Worm (Caenorhabditis elegans) whole organism, midembryonic: ENCODE results near the gene swan-2.

Experiments
- T22C8.4 ChIP-seq: fragments of 200-800 bp; sonication (Bioruptor generic); IDR thresholded peaks from 2 replicates; pipeline ENCODE4 v1.3.6; 2022; ENCODE audit warnings: missing genetic modification characterization, missing compliant biosample characterization
- cog-1 ChIP-seq: sonication (generic microtip); optimal IDR thresholded peaks from 2 replicates; lab custom pipeline; 2016; ENCODE audit warnings: missing genetic modification characterization, missing compliant biosample characterization
- flt-1 ChIP-seq: fragments of 200-800 bp; sonication (Bioruptor generic); IDR thresholded peaks from 2 replicates; pipeline ENCODE4 v1.3.6; 2022; ENCODE audit warnings: missing genetic modification characterization, missing compliant biosample characterization
- klf-2 ChIP-seq: fragments of 200-800 bp; sonication (Bioruptor generic); conservative IDR thresholded peaks from 2 replicates; pipeline ENCODE4 v1.3.6; 2022; ENCODE audit warnings: missing genetic modification reagents, missing genetic modification characterization, missing compliant biosample characterization
- med-1 ChIP-seq: sonication (generic microtip); optimal IDR thresholded peaks from 2 replicates; lab custom pipeline; 2017; ENCODE audit warnings: missing genetic modification characterization, mild to moderate bottlenecking, missing compliant biosample characterization, antibody characterized with exemption, missing genetic modification reagents; ENCODE audit not compliant: insufficient read depth
- ref-1 ChIP-seq: fragments of 200-800 bp; sonication (Bioruptor generic); conservative IDR thresholded peaks from 2 replicates; pipeline ENCODE4 v1.3.6; 2022; ENCODE audit warnings: missing genetic modification reagents, missing genetic modification characterization, missing compliant biosample characterization
- tab-1 ChIP-seq: fragments of 200-800 bp; sonication (Bioruptor generic); IDR thresholded peaks from 2 replicates; pipeline ENCODE4 v1.3.6; 2022; ENCODE audit warnings: missing genetic modification characterization, missing compliant biosample characterization

DNA sequence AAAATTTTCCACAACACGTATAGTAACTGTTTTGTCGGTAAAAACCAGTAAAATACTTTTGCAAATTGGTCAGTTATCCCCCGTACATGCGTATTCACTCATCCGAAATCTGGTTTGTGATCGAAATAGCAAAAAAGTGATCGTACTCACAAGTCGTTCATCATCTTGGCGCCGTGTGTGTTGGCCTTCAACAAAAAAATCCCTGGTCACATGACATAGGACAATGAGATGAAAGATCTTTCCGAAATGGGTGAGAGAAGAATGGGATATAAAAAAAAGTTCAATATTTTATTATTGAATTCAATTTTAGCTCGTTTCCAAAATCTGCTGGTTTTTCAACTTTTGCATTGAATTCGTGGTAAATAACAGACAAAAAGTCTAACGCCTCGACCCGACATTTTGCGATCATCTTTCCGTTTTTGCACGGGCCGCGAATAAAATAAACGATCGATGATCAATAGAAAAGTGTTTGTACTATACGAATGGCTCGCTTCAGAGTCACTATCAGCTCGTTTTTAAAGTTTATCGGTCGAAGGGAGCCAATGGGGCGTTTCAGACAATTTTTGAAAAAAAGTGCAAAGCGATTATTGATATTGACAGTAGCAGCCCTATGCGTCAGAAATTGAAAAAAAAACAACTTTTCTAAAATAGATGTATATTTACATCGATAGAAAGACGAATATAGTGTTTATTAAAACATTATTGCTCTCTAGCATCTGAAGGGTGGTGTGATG is 16.0 kb downstream of the swan-2 start:
- TF ChIP-seq med-1 (GFP tag; lab: Kevin White, UChicago) (no peak), cog-1 (tag; lab: Kevin White, UChicago) (no peak), T22C8.4 (no peak), klf-2 (no peak), flt-1 (GFP tag; lab: Robert Waterston, UW) (no peak), tab-1 (GFP tag; lab: Robert Waterston, UW) (no peak), ref-1 (GFP tag; lab: Robert Waterston, UW) (no peak)
